Fruit fly (Drosophila melanogaster) whole organism, embryonic: Measurements from ENCODE around the gene CG6216.

Experiments
- ATbp ChIP-seq: fragments of 200-800 bp; sonication (Bioruptor generic); optimal IDR thresholded peaks from 2 replicates; lab custom pipeline; 2017; ENCODE audit warnings: missing biosample characterization, mild to moderate bottlenecking, missing genetic modification characterization, missing genetic modification reagents
- Atf6 ChIP-seq: fragments of 200-800 bp; sonication (Bioruptor generic); IDR thresholded peaks from 2 replicates; pipeline ENCODE4 v1.3.6; 2022; ENCODE audit warnings: missing biosample characterization, missing genetic modification characterization
- CG11093 ChIP-seq: fragments of 200-800 bp; sonication (Bioruptor generic); IDR thresholded peaks from 3 replicates; pipeline ENCODE4 v1.3.6; 2022; ENCODE audit warnings: missing biosample characterization, missing genetic modification characterization
- CG12104 ChIP-seq: fragments of 200-800 bp; sonication (Bioruptor generic); optimal IDR thresholded peaks from 3 replicates; lab custom pipeline; 2016; ENCODE audit warnings: missing biosample characterization, missing genetic modification characterization
- CG12155 ChIP-seq: fragments of 200-800 bp; sonication (Bioruptor generic); optimal IDR thresholded peaks from 3 replicates; lab custom pipeline; 2016; ENCODE audit warnings: missing biosample characterization, missing genetic modification characterization
- CG12744 ChIP-seq: fragments of 200-800 bp; sonication (Bioruptor generic); optimal IDR thresholded peaks from 2 replicates; lab custom pipeline; 2016; ENCODE audit warnings: missing biosample characterization, missing genetic modification characterization
- CG14965 ChIP-seq: fragments of 200-800 bp; sonication (Bioruptor generic); optimal IDR thresholded peaks from 2 replicates; lab custom pipeline; 2016; ENCODE audit warnings: missing biosample characterization, missing genetic modification characterization, borderline replicate concordance
- CG15269 ChIP-seq: fragments of 200-800 bp; sonication (Bioruptor generic); optimal IDR thresholded peaks from 2 replicates; lab custom pipeline; 2018; ENCODE audit warnings: missing biosample characterization, mild to moderate bottlenecking, missing genetic modification characterization, moderate library complexity
- CG1603 ChIP-seq: fragments of 200-800 bp; sonication (Bioruptor generic); optimal IDR thresholded peaks from 2 replicates; lab custom pipeline; 2019; ENCODE audit warnings: missing biosample characterization, mild to moderate bottlenecking, missing genetic modification characterization, moderate library complexity
- CG1647 ChIP-seq: fragments of 200-800 bp; sonication (Bioruptor generic); optimal IDR thresholded peaks from 3 replicates; lab custom pipeline; 2016; ENCODE audit warnings: missing biosample characterization, missing genetic modification characterization
- CG17186 ChIP-seq: fragments of 200-800 bp; sonication (Bioruptor generic); optimal IDR thresholded peaks from 3 replicates; lab custom pipeline; 2017; ENCODE audit warnings: missing biosample characterization, missing genetic modification reagents, missing genetic modification characterization
- CG17359 ChIP-seq: fragments of 200-800 bp; sonication (Bioruptor generic); optimal IDR thresholded peaks from 3 replicates; lab custom pipeline; 2018; ENCODE audit warnings: missing biosample characterization, mild to moderate bottlenecking, missing genetic modification characterization, moderate library complexity
- CG17829 ChIP-seq: fragments of 200-800 bp; optimal IDR thresholded peaks from 2 replicates; lab custom pipeline; 2019; ENCODE audit warnings: missing biosample characterization, mild to moderate bottlenecking, missing genetic modification characterization, moderate library complexity
- CG2129 ChIP-seq: fragments of 200-800 bp; sonication (Bioruptor generic); IDR thresholded peaks from 2 replicates; pipeline ENCODE4 v1.3.6; 2022; ENCODE audit warnings: missing biosample characterization, missing genetic modification characterization; ENCODE audit not compliant: partially characterized antibody
- CG2875 ChIP-seq: fragments of 200-800 bp; sonication (Bioruptor generic); optimal IDR thresholded peaks from 2 replicates; lab custom pipeline; 2017; ENCODE audit warnings: missing biosample characterization, mild to moderate bottlenecking, missing genetic modification characterization, missing genetic modification reagents
- CG30403 ChIP-seq: fragments of 200-800 bp; sonication (Bioruptor generic); optimal IDR thresholded peaks from 3 replicates; lab custom pipeline; 2016; ENCODE audit warnings: missing biosample characterization, missing genetic modification characterization
- CG7745 ChIP-seq: fragments of 200-800 bp; sonication (Bioruptor generic); optimal IDR thresholded peaks from 2 replicates; lab custom pipeline; 2018; ENCODE audit warnings: missing biosample characterization, mild to moderate bottlenecking, missing genetic modification characterization, moderate library complexity
- CG8290 ChIP-seq, 3 experiments: fragments of 200-800 bp; sonication (Bioruptor generic); optimal IDR thresholded peaks; 2 replicates each; lab custom pipeline; 2016 to 2019; ENCODE audit warnings: missing biosample characterization in 3 of 3, missing genetic modification characterization in 3 of 3, mild to moderate bottlenecking in 2 of 3, moderate library complexity in 1 of 3
- CG8388 ChIP-seq: fragments of 200-800 bp; sonication (Bioruptor generic); optimal IDR thresholded peaks from 2 replicates; lab custom pipeline; 2019; ENCODE audit warnings: missing biosample characterization, mild to moderate bottlenecking, missing genetic modification characterization, moderate library complexity
- CG9797 ChIP-seq: fragments of 200-800 bp; sonication (Bioruptor generic); optimal IDR thresholded peaks from 3 replicates; lab custom pipeline; 2018; ENCODE audit warnings: missing biosample characterization, mild to moderate bottlenecking, missing genetic modification characterization
- CrebB ChIP-seq: fragments of 200-800 bp; sonication (Bioruptor generic); optimal IDR thresholded peaks from 3 replicates; lab custom pipeline; 2018; ENCODE audit warnings: missing biosample characterization, mild to moderate bottlenecking, missing genetic modification characterization
- D19B ChIP-seq: fragments of 200-800 bp; sonication (Bioruptor generic); optimal IDR thresholded peaks from 2 replicates; lab custom pipeline; 2017; ENCODE audit warnings: missing biosample characterization, mild to moderate bottlenecking, missing genetic modification characterization
- Ets65A ChIP-seq: fragments of 200-800 bp; sonication (Bioruptor generic); peaks from one replicate; lab custom pipeline; 2016; ENCODE audit warnings: missing biosample characterization, missing genetic modification characterization
- H2.0 ChIP-seq: fragments of 200-800 bp; sonication (Bioruptor generic); IDR thresholded peaks from 2 replicates; pipeline ENCODE4 v1.3.6; 2022; ENCODE audit warnings: missing biosample characterization, missing genetic modification characterization
- HHEX ChIP-seq: fragments of 200-800 bp; sonication (Bioruptor generic); optimal IDR thresholded peaks from 3 replicates; lab custom pipeline; 2017; ENCODE audit warnings: missing biosample characterization, mild to moderate bottlenecking, missing genetic modification characterization, missing genetic modification reagents
- Pdp1 ChIP-seq, 2 experiments: fragments of 200-800 bp; sonication (Bioruptor generic); optimal IDR thresholded peaks; 3 replicates each; lab custom pipeline; 2016; ENCODE audit warnings: missing biosample characterization in 2 of 2, missing genetic modification characterization in 2 of 2, mild to moderate bottlenecking in 1 of 2, moderate library complexity in 1 of 2
- Poxn ChIP-seq: fragments of 200-800 bp; sonication (Bioruptor generic); IDR thresholded peaks from 2 replicates; pipeline ENCODE4 v1.3.6; 2022; ENCODE audit warnings: missing biosample characterization, missing genetic modification characterization
- Scr ChIP-seq: fragments of 200-800 bp; sonication (Bioruptor generic); IDR thresholded peaks from 2 replicates; pipeline ENCODE4 v1.3.6; 2022; ENCODE audit warnings: missing biosample characterization, missing genetic modification characterization; ENCODE audit not compliant: partially characterized antibody
- Side ChIP-seq: fragments of 200-800 bp; sonication (Bioruptor generic); optimal IDR thresholded peaks from 2 replicates; lab custom pipeline; 2016; ENCODE audit warnings: missing biosample characterization, missing genetic modification characterization
- ac ChIP-seq: fragments of 200-800 bp; sonication (Bioruptor generic); optimal IDR thresholded peaks from 3 replicates; lab custom pipeline; 2017; ENCODE audit warnings: missing biosample characterization, mild to moderate bottlenecking, missing genetic modification characterization
- ara ChIP-seq: fragments of 200-800 bp; sonication (Bioruptor generic); IDR thresholded peaks from 2 replicates; pipeline ENCODE4 v1.3.6; 2022; ENCODE audit warnings: missing biosample characterization, missing genetic modification characterization
- bowl ChIP-seq: fragments of 200-800 bp; sonication (Bioruptor generic); IDR thresholded peaks from 2 replicates; pipeline ENCODE4 v1.3.6; 2022; ENCODE audit warnings: missing biosample characterization, missing genetic modification characterization
- caup ChIP-seq: fragments of 200-800 bp; sonication (Bioruptor generic); optimal IDR thresholded peaks from 3 replicates; lab custom pipeline; 2017; ENCODE audit warnings: missing biosample characterization, mild to moderate bottlenecking, missing genetic modification characterization, moderate library complexity; ENCODE audit not compliant: severe bottlenecking
- gsb-n ChIP-seq: fragments of 200-800 bp; sonication (Bioruptor generic); optimal IDR thresholded peaks from 3 replicates; lab custom pipeline; 2018; ENCODE audit warnings: missing biosample characterization, mild to moderate bottlenecking, missing genetic modification characterization
- lbe ChIP-seq: fragments of 200-800 bp; sonication (Bioruptor generic); optimal IDR thresholded peaks from 2 replicates; lab custom pipeline; 2016; ENCODE audit warnings: missing biosample characterization, mild to moderate bottlenecking, missing genetic modification characterization
- lilli ChIP-seq: fragments of 200-800 bp; sonication (Bioruptor generic); optimal IDR thresholded peaks from 3 replicates; lab custom pipeline; 2016; ENCODE audit warnings: missing biosample characterization, missing genetic modification characterization
- lmd ChIP-seq: fragments of 200-800 bp; sonication (Bioruptor generic); IDR thresholded peaks from 2 replicates; pipeline ENCODE4 v1.3.6; 2022; ENCODE audit warnings: missing biosample characterization, missing genetic modification characterization
- luna ChIP-seq: fragments of 200-800 bp; sonication (Bioruptor generic); optimal IDR thresholded peaks from 2 replicates; lab custom pipeline; 2016; ENCODE audit warnings: missing biosample characterization, missing genetic modification characterization
- oc ChIP-seq: fragments of 200-800 bp; sonication (Bioruptor generic); optimal IDR thresholded peaks from 2 replicates; lab custom pipeline; 2018; ENCODE audit warnings: missing biosample characterization, mild to moderate bottlenecking, missing genetic modification characterization, moderate library complexity
- pfk ChIP-seq: fragments of 200-800 bp; sonication (Bioruptor generic); optimal IDR thresholded peaks from 2 replicates; lab custom pipeline; 2018; ENCODE audit warnings: missing biosample characterization, mild to moderate bottlenecking, missing genetic modification characterization, moderate library complexity
- phol ChIP-seq: fragments of 200-800 bp; sonication (Bioruptor generic); optimal IDR thresholded peaks from 3 replicates; lab custom pipeline; 2018; ENCODE audit warnings: missing biosample characterization, mild to moderate bottlenecking, missing genetic modification characterization, moderate library complexity
- prd ChIP-seq, 3 experiments: fragments of >200 bp in 2 of 3; fragments of 200-800 bp in 1 of 3; sonication (Bioruptor generic) in 1 of 3; optimal IDR thresholded peaks in 2 of 3; IDR thresholded peaks in 1 of 3; 2 replicates in 2 of 3; 3 replicates in 1 of 3; pipeline versions ENCODE4 v1.3.6 to Lab custom; 2017 to 2022; ENCODE audit warnings: missing biosample characterization in 1 of 3, missing genetic modification characterization in 1 of 3
- sisA ChIP-seq: fragments of 200-800 bp; sonication (Bioruptor generic); IDR thresholded peaks from 2 replicates; pipeline ENCODE4 v1.3.6; 2022; ENCODE audit warnings: missing biosample characterization, missing genetic modification characterization
- ssp ChIP-seq: fragments of 200-800 bp; sonication (Bioruptor generic); IDR thresholded peaks from 2 replicates; pipeline ENCODE4 v1.3.6; 2022; ENCODE audit warnings: missing biosample characterization, missing genetic modification characterization
- stwl ChIP-seq: fragments of 200-800 bp; sonication (Bioruptor generic); optimal IDR thresholded peaks from 3 replicates; lab custom pipeline; 2018; ENCODE audit warnings: missing biosample characterization, mild to moderate bottlenecking, missing genetic modification characterization, moderate library complexity
- trh ChIP-seq: fragments of 200-800 bp; sonication (Bioruptor generic); optimal IDR thresholded peaks from 2 replicates; lab custom pipeline; 2016; ENCODE audit warnings: missing biosample characterization, missing genetic modification characterization
- ttk ChIP-seq: fragments of 200-800 bp; sonication (Bioruptor generic); IDR thresholded peaks from 2 replicates; pipeline ENCODE4 v2.1.2; 2022; ENCODE audit warnings: missing biosample characterization, missing genetic modification characterization
- unpg ChIP-seq: fragments of 200-800 bp; sonication (Bioruptor generic); optimal IDR thresholded peaks from 3 replicates; lab custom pipeline; 2018; ENCODE audit warnings: missing biosample characterization, mild to moderate bottlenecking, missing genetic modification characterization, moderate library complexity
- vnd ChIP-seq: fragments of 200-800 bp; sonication (Bioruptor generic); IDR thresholded peaks from 3 replicates; pipeline ENCODE4 v1.3.6; 2022; ENCODE audit warnings: missing biosample characterization, missing genetic modification characterization; ENCODE audit not compliant: partially characterized antibody

The CG6216 gene

DNA sequence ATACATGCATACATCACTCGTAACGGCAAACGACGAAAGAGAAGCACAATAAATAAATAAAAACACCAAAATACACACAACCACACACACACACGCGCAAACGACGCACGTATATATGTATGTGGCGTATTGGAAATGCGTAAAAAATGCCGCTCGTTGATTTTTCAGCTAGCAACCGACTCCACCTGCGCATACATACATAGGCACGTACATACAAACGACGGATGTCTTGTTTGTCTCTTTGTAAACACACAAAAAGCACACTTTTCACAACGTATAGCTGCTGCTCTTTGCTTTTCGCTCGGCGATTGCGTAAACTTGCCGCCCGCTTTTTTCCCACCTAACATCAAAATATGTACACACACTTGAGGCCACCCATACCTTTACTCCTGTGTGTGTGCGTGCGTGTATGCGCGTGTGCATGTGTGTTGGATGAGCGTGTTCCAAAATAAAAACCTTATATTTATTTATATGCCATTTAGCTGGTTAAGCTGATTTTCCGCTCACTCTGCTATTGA is 30.6 kb downstream of the CG6216 start:
- peak in 1 of 2 experiments; percentile 100 for TF ChIP-seq Pdp1 (GFP tag; optimal IDR thresholded peaks at IDR 0.05; lab: Kevin White, UChicago)
- no peak for TF ChIP-seq phol (tag; lab: Kevin White, UChicago)
- peak; percentile 3 for TF ChIP-seq CG14965
- no peak for TF ChIP-seq CG15269
- TF ChIP-seq sisA (GFP tag; lab: Robert Waterston, UW), result no peak
- peak; percentile 35 for TF ChIP-seq CG2875 (GFP tag; lab: Kevin White, UChicago)
- no peak for TF ChIP-seq lbe (GFP tag; lab: Kevin White, UChicago)
- TF ChIP-seq ara (GFP tag; lab: Robert Waterston, UW), result no peak
- no peak for TF ChIP-seq trh (GFP tag; lab: Kevin White, UChicago)
- no peak for TF ChIP-seq Scr (GFP tag; lab: Robert Waterston, UW)
- TF ChIP-seq bowl (GFP tag; lab: Robert Waterston, UW), result no peak
- no peak for TF ChIP-seq CG11093
- no peak for TF ChIP-seq prd (optimal IDR thresholded peaks at IDR 0.05; lab: Kevin White, UChicago)
- TF ChIP-seq prd (GFP tag; IDR thresholded peaks at IDR 0.05; lab: Robert Waterston, UW), result no peak
- TF ChIP-seq D19B (GFP tag; lab: Kevin White, UChicago), result no peak
- peak; percentile 55 for TF ChIP-seq pfk (GFP tag; lab: Kevin White, UChicago)
- TF ChIP-seq caup (GFP tag; lab: Kevin White, UChicago), result peak; percentile 70
- TF ChIP-seq ATbp (GFP tag; lab: Kevin White, UChicago), result peak; percentile 66
- TF ChIP-seq CG8290 (GFP tag; optimal IDR thresholded peaks at IDR 0.05; lab: Kevin White, UChicago), result no peak
- TF ChIP-seq CG8290 (tag; optimal IDR thresholded peaks at IDR 0.05; lab: Kevin White, UChicago), result peak in 1 of 2 experiments; percentile 78
- TF ChIP-seq vnd, result no peak
- peak; percentile 29 for TF ChIP-seq Side (GFP tag; lab: Kevin White, UChicago)
- peak; percentile 39 for TF ChIP-seq HHEX (GFP tag; lab: Kevin White, UChicago)
- no peak for TF ChIP-seq CG12104 (GFP tag; lab: Kevin White, UChicago)
- peak; percentile 47 for TF ChIP-seq CrebB (tag; lab: Kevin White, UChicago)
- TF ChIP-seq CG12155 (GFP tag; lab: Kevin White, UChicago), result peak; percentile 46
- TF ChIP-seq Poxn (GFP tag; lab: Robert Waterston, UW), result no peak
- peak; percentile 49 for TF ChIP-seq ac (GFP tag; lab: Kevin White, UChicago)
- TF ChIP-seq Ets65A (GFP tag; lab: Kevin White, UChicago), result no peak
- TF ChIP-seq CG8388 (GFP tag; lab: Kevin White, UChicago), result no peak
- peak; percentile 59; the same call in 1 of the 2 replicates for TF ChIP-seq Atf6
- TF ChIP-seq CG17359 (tag; lab: Kevin White, UChicago), result peak; percentile 40
- TF ChIP-seq CG17186 (GFP tag; lab: Kevin White, UChicago), result no peak
- TF ChIP-seq luna (GFP tag; lab: Kevin White, UChicago), result no peak
- no peak for TF ChIP-seq CG1647 (GFP tag; lab: Kevin White, UChicago)
- TF ChIP-seq CG17829 (tag; lab: Kevin White, UChicago), result no peak
- no peak for TF ChIP-seq CG30403 (GFP tag; lab: Kevin White, UChicago)
- no peak for TF ChIP-seq CG12744
- no peak for TF ChIP-seq CG7745 (tag; lab: Kevin White, UChicago)
- TF ChIP-seq oc (tag; lab: Kevin White, UChicago), result peak; percentile 9
- TF ChIP-seq unpg, result peak; percentile 5
- TF ChIP-seq CG2129, result no peak
- no peak for TF ChIP-seq ttk (GFP tag; lab: Robert Waterston, UW)
- TF ChIP-seq lilli (GFP tag; lab: Kevin White, UChicago), result peak; percentile 5
- no peak for TF ChIP-seq lmd (GFP tag; lab: Robert Waterston, UW)
- no peak for TF ChIP-seq ssp (GFP tag; lab: Robert Waterston, UW)
- no peak for TF ChIP-seq gsb-n (tag; lab: Kevin White, UChicago)
- no peak for TF ChIP-seq H2.0 (GFP tag; lab: Robert Waterston, UW)
- TF ChIP-seq CG9797 (GFP tag; lab: Kevin White, UChicago), result no peak
- TF ChIP-seq CG1603 (tag; lab: Kevin White, UChicago), result peak; percentile 41
- TF ChIP-seq stwl, result no peak
